Worm (Caenorhabditis elegans) whole organism, dauer: ENCODE data around the gene hpo-36.

Source experiments
- unc-62 ChIP-seq: sonication (generic microtip); optimal IDR thresholded peaks from 2 replicates; lab custom pipeline; 2017; ENCODE audit warnings: missing biosample characterization, missing genetic modification reagents, missing genetic modification characterization

hpo-36 gene

DNA sequence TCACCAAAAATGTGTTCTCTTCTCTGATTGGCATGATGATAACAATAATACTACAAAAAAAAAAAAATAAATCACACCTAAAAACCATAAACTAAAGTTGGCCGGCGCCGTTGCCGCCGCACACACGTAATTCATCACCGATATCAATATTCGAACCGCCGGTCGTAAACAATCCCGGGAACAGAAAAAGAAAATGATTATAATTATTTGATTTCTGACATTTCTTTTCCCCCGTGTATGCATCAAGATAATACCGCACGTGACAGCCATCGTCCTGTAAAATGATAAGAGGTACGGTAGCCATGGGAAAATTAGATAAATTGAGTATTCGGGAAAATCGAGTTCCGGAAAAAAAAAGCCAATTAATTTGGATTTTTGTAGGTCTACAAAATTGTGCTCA, 42.1 kb downstream of the hpo-36 start:
- no peak for TF ChIP-seq unc-62 (GFP tag; lab: Kevin White, UChicago)

DNA sequence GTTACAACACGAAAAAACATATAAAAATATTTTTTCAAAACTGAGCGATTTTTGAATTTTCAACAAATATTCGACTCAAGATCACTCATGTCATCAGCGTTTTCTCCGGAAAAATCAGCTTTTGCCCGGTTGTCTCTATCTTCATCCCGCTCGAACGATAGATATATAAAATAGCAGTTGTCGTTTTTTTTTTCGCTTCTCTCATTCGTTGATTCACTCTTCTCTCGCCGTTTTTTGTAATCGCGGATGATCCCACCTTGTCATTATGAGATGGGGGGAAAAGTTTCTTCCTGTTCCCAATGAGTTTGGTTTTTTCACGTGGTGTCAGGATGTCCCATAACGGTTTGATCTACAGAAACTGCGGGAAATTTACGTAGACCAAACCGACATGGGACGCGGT, 43.9 kb downstream of the hpo-36 start:
- no peak for TF ChIP-seq unc-62 (GFP tag; lab: Kevin White, UChicago)

DNA sequence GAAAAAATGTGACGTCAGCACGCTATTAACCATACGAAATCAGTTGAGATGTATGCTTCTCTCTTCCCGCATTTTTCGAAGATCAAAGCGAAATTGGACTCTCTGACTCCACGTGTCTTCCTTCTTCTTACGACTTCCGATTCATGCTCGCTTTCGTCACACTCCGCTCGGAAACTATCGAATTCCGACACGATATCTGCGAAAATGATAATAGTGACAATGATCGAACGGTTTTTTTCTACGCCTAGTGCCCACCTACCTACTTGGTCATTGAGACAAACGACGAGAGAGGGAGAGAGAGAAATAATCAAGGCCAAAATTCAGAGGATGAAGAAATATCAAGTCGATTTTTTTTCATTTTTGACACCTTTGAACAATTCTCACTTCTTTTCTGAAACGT, 45.5 kb downstream of the hpo-36 start:
- no peak for TF ChIP-seq unc-62 (GFP tag; lab: Kevin White, UChicago)

DNA sequence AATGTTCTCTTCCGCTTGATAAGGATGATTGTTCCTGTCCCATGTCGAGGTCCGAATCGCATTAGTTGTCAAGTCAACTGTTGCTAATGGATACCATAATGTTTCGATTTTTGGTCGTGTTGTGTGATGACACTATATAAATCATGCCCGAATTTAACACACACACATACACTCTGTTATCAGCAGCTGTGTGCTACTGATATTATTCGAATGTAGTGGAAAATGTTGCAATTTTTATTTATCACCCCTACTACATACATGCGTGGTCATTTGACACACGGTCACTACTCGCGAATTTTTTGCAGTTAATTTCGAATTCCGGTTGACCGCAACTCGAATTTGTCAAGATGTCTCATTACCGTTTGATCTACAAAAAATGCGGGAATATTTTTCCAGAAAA, 46.6 kb downstream of the hpo-36 start:
- no peak for TF ChIP-seq unc-62 (GFP tag; lab: Kevin White, UChicago)

DNA sequence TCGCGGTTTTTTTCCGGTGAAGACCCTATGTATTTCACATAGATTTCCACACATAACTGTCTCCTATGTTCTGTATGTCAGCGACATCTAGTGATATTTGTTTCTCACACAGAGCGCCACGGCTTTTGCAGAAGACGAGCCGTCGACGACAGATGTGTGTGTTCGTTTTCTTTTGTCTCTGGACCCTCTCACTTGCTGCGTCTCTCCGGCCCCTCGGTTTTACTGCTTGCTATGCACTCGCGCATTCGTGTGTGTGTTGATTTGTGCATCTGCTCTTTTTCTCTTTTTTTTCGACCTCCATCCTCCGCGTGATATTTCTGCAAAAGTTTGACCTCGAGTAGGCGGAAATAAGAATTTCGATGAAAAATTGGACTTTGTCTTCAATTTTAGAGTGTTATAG, 50.5 kb downstream of the hpo-36 start:
- TF ChIP-seq unc-62 (GFP tag; lab: Kevin White, UChicago), result no peak

DNA sequence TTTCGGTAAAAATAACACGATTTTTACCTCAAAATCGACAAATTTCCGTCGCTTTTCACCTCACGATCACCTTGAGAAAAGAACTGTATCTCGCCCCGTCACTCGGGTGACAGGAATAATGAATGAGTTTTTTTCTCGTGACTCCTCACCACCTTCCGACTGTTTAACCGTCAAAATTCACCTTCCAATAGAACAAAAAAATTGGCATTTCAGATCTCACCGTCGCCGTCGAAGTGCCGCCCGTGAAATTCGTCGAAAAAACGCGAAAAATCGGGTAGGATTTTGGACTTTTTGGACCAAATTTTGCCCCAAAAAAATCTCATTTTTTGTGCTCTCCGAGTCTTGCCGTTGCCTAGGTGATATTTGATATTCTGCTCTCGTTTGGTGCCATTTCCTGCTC, 52.3 kb downstream of the hpo-36 start, which contains the start of gene unc-132:
unc-132 (plus strand) TSS at position 208 of the 400 bp plus-strand sequence.
- TF ChIP-seq unc-62 (GFP tag; lab: Kevin White, UChicago), result no peak

DNA sequence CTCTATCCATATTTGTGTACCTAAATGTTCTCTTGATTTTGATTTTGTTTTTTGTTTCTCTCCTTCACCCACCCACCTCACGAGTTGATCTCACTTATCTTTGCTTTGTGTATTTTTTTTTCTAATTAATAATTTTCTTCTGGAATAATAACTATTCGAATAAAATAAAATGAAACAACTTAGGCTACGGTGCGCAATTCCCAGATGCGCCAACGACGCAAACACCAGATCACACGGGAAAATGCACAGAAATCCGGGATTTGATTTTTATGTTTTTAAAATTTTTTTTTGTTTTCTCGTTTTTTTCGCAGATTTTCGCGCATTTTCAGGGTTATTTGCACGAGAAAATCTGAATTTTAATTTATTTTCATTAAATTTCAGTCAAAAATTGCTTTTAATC, 52.9 kb downstream of the hpo-36 start:
- TF ChIP-seq unc-62 (GFP tag; lab: Kevin White, UChicago), result no peak

DNA sequence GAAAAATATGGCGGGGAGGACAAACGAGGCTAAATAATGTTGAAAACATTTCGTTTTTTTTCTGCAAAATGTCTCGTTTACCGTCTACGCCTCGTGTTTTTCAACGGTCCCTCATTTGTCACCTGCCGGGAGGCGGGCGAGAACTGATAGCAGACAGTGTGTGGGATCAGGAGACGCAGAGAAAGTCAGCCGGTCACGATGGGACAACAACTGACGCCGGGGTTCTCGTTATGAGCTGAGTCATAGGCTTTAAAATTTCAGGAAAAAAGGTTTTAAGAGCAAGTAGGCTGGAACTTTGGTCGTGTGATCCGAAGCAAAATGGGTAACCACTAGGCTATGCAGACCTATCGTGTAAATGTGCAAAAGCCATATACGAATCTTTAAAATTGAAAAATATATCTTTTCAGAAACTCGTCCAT, 53.4 kb downstream of the hpo-36 start, which contains the start of gene W08A12.2:
W08A12.2 (minus strand) TSS at position 103 of the 419 bp plus-strand sequence.
- TF ChIP-seq unc-62 (GFP tag; lab: Kevin White, UChicago), result no peak

DNA sequence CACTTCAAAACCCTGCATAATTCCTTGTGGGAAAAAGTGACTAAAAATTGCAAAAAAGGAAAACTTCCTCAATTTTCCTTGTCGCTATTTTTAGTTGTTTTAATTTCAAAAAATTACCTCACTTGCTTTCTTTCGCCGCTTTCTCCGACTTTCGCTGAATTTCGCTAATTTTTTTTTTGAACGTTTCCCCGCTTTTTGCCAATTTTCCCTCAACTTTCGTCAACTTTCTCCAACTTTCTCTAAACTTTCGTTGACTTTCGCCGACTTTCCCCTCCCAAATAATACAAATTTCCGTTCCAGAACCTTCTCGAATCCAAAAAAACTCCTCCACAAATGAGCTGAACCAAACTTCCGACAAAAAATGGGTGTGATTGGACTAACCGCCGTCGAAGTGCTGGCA, 56.6 kb downstream of the hpo-36 start, which contains the start of gene W08A12.3:
W08A12.3 (plus strand) TSS at position 301 of the 400 bp plus-strand sequence.
- no peak for TF ChIP-seq unc-62 (GFP tag; lab: Kevin White, UChicago)

DNA sequence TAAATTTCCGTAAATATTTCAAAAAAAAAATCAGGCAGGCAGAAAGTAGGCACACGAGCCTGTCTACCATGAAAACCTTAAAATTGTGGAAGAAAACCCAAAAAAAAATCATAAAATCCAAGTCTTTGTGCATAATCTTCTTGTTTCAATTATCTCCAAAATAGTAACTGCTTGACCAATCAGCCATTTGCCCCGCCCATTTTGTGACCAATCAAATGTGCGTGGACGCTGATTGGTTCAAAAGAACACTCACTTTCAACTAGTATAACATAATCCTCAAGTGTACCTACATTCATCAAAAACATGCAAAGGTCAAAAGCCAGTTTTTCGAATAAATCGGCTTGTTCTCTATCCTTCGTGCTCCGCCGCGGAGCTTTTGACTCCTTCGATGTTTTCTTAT, 60.7 kb downstream of the hpo-36 start:
- TF ChIP-seq unc-62 (GFP tag; lab: Kevin White, UChicago), result no peak
